ENCODE assay signal across 2 worm cellular contexts in genomic region chrV:5329677-5330266, ce11.
TF ChIP-seq lines count a peak whose summit lies in the region.

No protein-coding gene starts in this region.

TF ChIP-seq in whole organism, L1 larva, 84 proteins besides CTCF, POLR2A, EP300 and RAD21 (continued from another document):
- TF ChIP-seq ceh-82 (tag; optimal IDR thresholded peaks at IDR 0.05; lab: Kevin White, UChicago) = no peak
- peak; percentile 85 for TF ChIP-seq pag-3 (tag; optimal IDR thresholded peaks at IDR 0.05; lab: Kevin White, UChicago; ENCODE audit: borderline replicate concordance, insufficient read depth)
- peak; percentile 28 for TF ChIP-seq nhr-47 (tag; optimal IDR thresholded peaks at IDR 0.05; lab: Kevin White, UChicago)
- TF ChIP-seq hlh-4 (tag; optimal IDR thresholded peaks at IDR 0.05; lab: Kevin White, UChicago) = no peak
- TF ChIP-seq ztf-4 (tag; optimal IDR thresholded peaks at IDR 0.05; lab: Kevin White, UChicago) = no peak
- TF ChIP-seq sox-4 (tag; optimal IDR thresholded peaks at IDR 0.05; lab: Kevin White, UChicago) = no peak
- TF ChIP-seq zag-1 (tag; optimal IDR thresholded peaks at IDR 0.05; lab: Kevin White, UChicago) = no peak
- no peak for TF ChIP-seq zip-4 (GFP tag; optimal IDR thresholded peaks at IDR 0.05; lab: Kevin White, UChicago)
- TF ChIP-seq grh-1 (GFP tag; IDR thresholded peaks at IDR 0.05; lab: Robert Waterston, UW) = no peak
- TF ChIP-seq tlp-1 (tag; optimal IDR thresholded peaks at IDR 0.05; lab: Kevin White, UChicago) = no peak
- no peak for TF ChIP-seq unc-86 (tag; optimal IDR thresholded peaks at IDR 0.05; lab: Kevin White, UChicago)
- no peak for TF ChIP-seq mab-9 (GFP tag; IDR thresholded peaks at IDR 0.05; lab: Robert Waterston, UW)
- TF ChIP-seq mef-2 (tag; optimal IDR thresholded peaks at IDR 0.05; lab: Kevin White, UChicago) = no peak
- no peak for TF ChIP-seq jun-1 (tag; optimal IDR thresholded peaks at IDR 0.05; lab: Kevin White, UChicago)
- no peak for TF ChIP-seq C34B4.2 (tag; optimal IDR thresholded peaks at IDR 0.05; lab: Kevin White, UChicago)
- TF ChIP-seq nhr-19 (GFP tag; conservative IDR thresholded peaks at IDR 0.05; lab: Robert Waterston, UW) = no peak
- TF ChIP-seq snpc-4 (tag; optimal IDR thresholded peaks at IDR 0.05; lab: Kevin White, UChicago) = peak; percentile 6
- TF ChIP-seq nhr-20 (tag; optimal IDR thresholded peaks at IDR 0.05; lab: Kevin White, UChicago) = peak; percentile 60
- peak; percentile 25 for TF ChIP-seq dsc-1 (tag; optimal IDR thresholded peaks at IDR 0.05; lab: Kevin White, UChicago)
- TF ChIP-seq swsn-7 (tag; optimal IDR thresholded peaks at IDR 0.05; lab: Kevin White, UChicago) = no peak
- TF ChIP-seq egl-13 (tag; optimal IDR thresholded peaks at IDR 0.05; lab: Kevin White, UChicago) = no peak
- TF ChIP-seq ceh-88 (GFP tag; IDR thresholded peaks at IDR 0.05; lab: Robert Waterston, UW) = no peak
- no peak for TF ChIP-seq lin-13 (GFP tag; optimal IDR thresholded peaks at IDR 0.05; lab: Kevin White, UChicago)
- TF ChIP-seq aha-1 (tag; optimal IDR thresholded peaks at IDR 0.05; lab: Kevin White, UChicago) = no peak
- TF ChIP-seq irx-1 (tag; optimal IDR thresholded peaks at IDR 0.05; lab: Kevin White, UChicago) = no peak
- TF ChIP-seq ama-1 (optimal IDR thresholded peaks at IDR 0.05; lab: Kevin White, UChicago) = no peak
- no peak for TF ChIP-seq fkh-4 (tag; optimal IDR thresholded peaks at IDR 0.05; lab: Kevin White, UChicago; ENCODE audit: borderline replicate concordance)
- no peak for TF ChIP-seq unc-62 (GFP tag; optimal IDR thresholded peaks at IDR 0.05; lab: Kevin White, UChicago)
- peak; percentile 26 for TF ChIP-seq C16A3.4 (tag; optimal IDR thresholded peaks at IDR 0.05; lab: Kevin White, UChicago)
- no peak for TF ChIP-seq unc-130 (tag; optimal IDR thresholded peaks at IDR 0.05; lab: Kevin White, UChicago)
- TF ChIP-seq nhr-77 (tag; optimal IDR thresholded peaks at IDR 0.05; lab: Kevin White, UChicago) = peak; percentile 45
- TF ChIP-seq rnt-1 (tag; optimal IDR thresholded peaks at IDR 0.05; lab: Kevin White, UChicago) = peak; percentile 36
- peak; percentile 86 for TF ChIP-seq lin-14 (GFP tag; optimal IDR thresholded peaks at IDR 0.05; lab: Kevin White, UChicago)
- no peak for TF ChIP-seq isw-1 (GFP tag; IDR thresholded peaks at IDR 0.05; lab: Robert Waterston, UW)
- no peak for TF ChIP-seq skn-1 (tag; optimal IDR thresholded peaks at IDR 0.05; lab: Kevin White, UChicago)
- TF ChIP-seq elt-2 (tag; optimal IDR thresholded peaks at IDR 0.05; lab: Kevin White, UChicago) = peak; percentile 46
- TF ChIP-seq efl-1 (optimal IDR thresholded peaks at IDR 0.05; lab: Kevin White, UChicago) = peak in 1 of 2 experiments; percentile 5
- TF ChIP-seq efl-1 (GFP tag; optimal IDR thresholded peaks at IDR 0.05 in 1 of 2; lab: Kevin White, UChicago) = peak; percentile 13 to 94
- TF ChIP-seq sup-37 (GFP tag; optimal IDR thresholded peaks at IDR 0.05; lab: Kevin White, UChicago) = no peak
- TF ChIP-seq vab-15 (tag; optimal IDR thresholded peaks at IDR 0.05; lab: Kevin White, UChicago) = no peak
- peak; percentile 51 for TF ChIP-seq nhr-71 (tag; optimal IDR thresholded peaks at IDR 0.05; lab: Kevin White, UChicago)
- no peak for TF ChIP-seq lin-15B (tag; optimal IDR thresholded peaks at IDR 0.05; lab: Kevin White, UChicago)
- TF ChIP-seq aly-2 (tag; optimal IDR thresholded peaks at IDR 0.05; lab: Kevin White, UChicago) = no peak
- TF ChIP-seq Y116A8C.19 (tag; optimal IDR thresholded peaks at IDR 0.05; lab: Kevin White, UChicago; ENCODE audit: borderline replicate concordance) = no peak
- TF ChIP-seq lin-39 (tag; optimal IDR thresholded peaks at IDR 0.05; lab: Kevin White, UChicago) = no peak
- no peak for TF ChIP-seq unc-30 (tag; optimal IDR thresholded peaks at IDR 0.05; lab: Kevin White, UChicago)
- no peak for TF ChIP-seq ceh-8 (GFP tag; optimal IDR thresholded peaks at IDR 0.05; lab: Kevin White, UChicago)
- TF ChIP-seq dpl-1 (GFP tag; optimal IDR thresholded peaks at IDR 0.05; lab: Kevin White, UChicago) = peak in 2 of 3 experiments; percentile 8 to 18
- peak; percentile 14 for TF ChIP-seq nhr-237 (tag; optimal IDR thresholded peaks at IDR 0.05; lab: Kevin White, UChicago)
- no peak for TF ChIP-seq lir-3 (tag; optimal IDR thresholded peaks at IDR 0.05; lab: Kevin White, UChicago; ENCODE audit: poor library complexity)
- TF ChIP-seq sptf-1 (tag; optimal IDR thresholded peaks at IDR 0.05; lab: Kevin White, UChicago) = no peak
- no peak for TF ChIP-seq pax-3 (tag; optimal IDR thresholded peaks at IDR 0.05; lab: Kevin White, UChicago)
- no peak for TF ChIP-seq fos-1 (tag; optimal IDR thresholded peaks at IDR 0.05; lab: Kevin White, UChicago)
- TF ChIP-seq pqm-1 (tag; optimal IDR thresholded peaks at IDR 0.05; lab: Kevin White, UChicago) = no peak
- no peak for TF ChIP-seq ces-1 (GFP tag; optimal IDR thresholded peaks at IDR 0.05; lab: Kevin White, UChicago)
- TF ChIP-seq fkh-10 (GFP tag; optimal IDR thresholded peaks at IDR 0.05; lab: Kevin White, UChicago) = no peak
- TF ChIP-seq egl-27 (tag; optimal IDR thresholded peaks at IDR 0.05; lab: Kevin White, UChicago) = no peak
- no peak for TF ChIP-seq xbp-1 (tag; optimal IDR thresholded peaks at IDR 0.05; lab: Kevin White, UChicago)
- peak in 2 of 6 experiments; percentile 17 to 49 for TF ChIP-seq elt-3 (tag; optimal IDR thresholded peaks at IDR 0.05; lab: Kevin White, UChicago)
- TF ChIP-seq nhr-85 (tag; lab: Kevin White, UChicago) = peak; percentile 66
- TF ChIP-seq nhr-28 (tag; optimal IDR thresholded peaks at IDR 0.05; lab: Kevin White, UChicago) = no peak
- TF ChIP-seq efl-3 (GFP tag; optimal IDR thresholded peaks at IDR 0.05; lab: Kevin White, UChicago) = no peak
- TF ChIP-seq nhr-76 (tag; optimal IDR thresholded peaks at IDR 0.05; lab: Kevin White, UChicago) = no peak
- no peak for TF ChIP-seq ets-5 (GFP tag; IDR thresholded peaks at IDR 0.05; lab: Robert Waterston, UW)
- TF ChIP-seq lin-35 (GFP tag; optimal IDR thresholded peaks at IDR 0.05; lab: Kevin White, UChicago) = peak in 1 of 2 experiments; percentile 6
- TF ChIP-seq unc-98 (GFP tag; IDR thresholded peaks at IDR 0.05; lab: Robert Waterston, UW) = no peak
- TF ChIP-seq snu-23 (GFP tag; optimal IDR thresholded peaks at IDR 0.05; lab: Kevin White, UChicago) = peak; percentile 50
TF ChIP-seq in whole organism, L1 larva: peak in this region for 22.

TF ChIP-seq in whole organism, L3 larva, 47 proteins besides CTCF, POLR2A, EP300 and RAD21 (continued from another document):
- TF ChIP-seq ceh-16 (tag; optimal IDR thresholded peaks at IDR 0.05; lab: Kevin White, UChicago) (no peak), R02D3.7 (tag; optimal IDR thresholded peaks at IDR 0.05; lab: Kevin White, UChicago) (no peak), hmg-11 (tag; optimal IDR thresholded peaks at IDR 0.05; lab: Kevin White, UChicago) (peak; percentile 33), nhr-25 (tag; optimal IDR thresholded peaks at IDR 0.05; lab: Kevin White, UChicago) (peak; percentile 20), nhr-77 (tag; optimal IDR thresholded peaks at IDR 0.05; lab: Kevin White, UChicago) (no peak), nhr-11 (tag; optimal IDR thresholded peaks at IDR 0.05; lab: Kevin White, UChicago) (peak; percentile 10), egl-27 (tag; optimal IDR thresholded peaks at IDR 0.05; lab: Kevin White, UChicago) (no peak), nhr-28 (tag; optimal IDR thresholded peaks at IDR 0.05; lab: Kevin White, UChicago) (no peak), daf-12 (tag; optimal IDR thresholded peaks at IDR 0.05; lab: Kevin White, UChicago) (no peak), fkh-2 (tag; optimal IDR thresholded peaks at IDR 0.05; lab: Kevin White, UChicago) (peak; percentile 92), nhr-237 (tag; optimal IDR thresholded peaks at IDR 0.05; lab: Kevin White, UChicago) (no peak), nhr-23 (tag; optimal IDR thresholded peaks at IDR 0.05; lab: Kevin White, UChicago) (peak; percentile 9), ZK546.5 (tag; optimal IDR thresholded peaks at IDR 0.05; lab: Kevin White, UChicago) (no peak), nhr-12 (tag; optimal IDR thresholded peaks at IDR 0.05; lab: Kevin White, UChicago) (no peak), egl-5 (tag; optimal IDR thresholded peaks at IDR 0.05; lab: Kevin White, UChicago) (no peak), aly-2 (tag; optimal IDR thresholded peaks at IDR 0.05; lab: Kevin White, UChicago) (no peak), unc-62 (GFP tag; optimal IDR thresholded peaks at IDR 0.05; lab: Kevin White, UChicago) (no peak), nhr-76 (tag; optimal IDR thresholded peaks at IDR 0.05; lab: Kevin White, UChicago) (no peak), elt-1 (tag; optimal IDR thresholded peaks at IDR 0.05; lab: Kevin White, UChicago) (no peak), ztf-4 (tag; optimal IDR thresholded peaks at IDR 0.05; lab: Kevin White, UChicago) (no peak), elt-3 (tag; optimal IDR thresholded peaks at IDR 0.05; lab: Kevin White, UChicago) (no peak), fkh-10 (GFP tag; optimal IDR thresholded peaks at IDR 0.05; lab: Kevin White, UChicago) (no peak), lsy-12 (tag; optimal IDR thresholded peaks at IDR 0.05; lab: Kevin White, UChicago) (peak; percentile 38)
TF ChIP-seq in whole organism, L3 larva: peak in this region for 13.
